Fruit fly (Drosophila melanogaster): ENCODE data around the gene Bruce.

Gene Bruce

DNA sequence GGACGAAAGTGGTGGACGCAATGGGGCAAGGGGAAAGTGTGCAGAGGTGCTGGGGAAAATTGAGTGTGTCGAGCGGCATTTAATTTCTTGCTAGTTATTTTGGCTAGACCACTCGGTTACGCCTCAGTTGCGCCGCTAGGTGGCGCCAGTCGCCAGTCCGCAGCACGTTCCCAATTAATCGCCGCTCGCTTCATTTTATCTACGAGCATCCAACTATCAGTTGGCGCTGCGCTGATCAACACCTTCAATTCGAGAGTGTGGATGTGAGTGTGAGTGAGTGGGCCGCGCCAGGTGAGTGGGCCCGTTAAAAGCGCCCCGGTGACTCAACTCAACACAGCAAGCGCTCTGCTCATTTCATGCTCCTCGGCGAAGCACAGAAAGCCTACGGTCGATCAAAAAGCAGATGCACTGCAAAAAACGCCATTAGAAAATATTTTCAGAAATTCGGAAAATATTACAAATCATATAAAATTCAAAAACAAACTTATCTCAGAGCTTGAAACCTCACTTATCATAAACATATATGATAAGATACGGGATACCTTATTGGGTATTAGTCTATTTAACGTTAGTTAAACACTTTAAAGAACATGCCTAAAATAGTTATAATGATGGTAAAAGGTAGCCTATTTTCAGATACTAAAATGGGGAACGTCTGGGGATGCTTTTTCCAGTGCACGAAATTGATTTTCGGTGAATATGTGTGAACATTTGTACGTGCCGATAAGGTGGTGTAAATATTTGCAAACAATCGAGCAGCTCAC, 62.9 kb downstream of the Bruce start (continued):
- peak; percentile 91 for TF ChIP-seq Ets21C (GFP tag; optimal IDR thresholded peaks at IDR 0.05)
- TF ChIP-seq CG10631 (GFP tag; optimal IDR thresholded peaks at IDR 0.05), result peak; percentile 78
- TF ChIP-seq fd85E (GFP tag; optimal IDR thresholded peaks at IDR 0.05), result peak; percentile 8
- peak; percentile 80 for TF ChIP-seq CG3919 (GFP tag; optimal IDR thresholded peaks at IDR 0.05)
- peak; percentile 80 for TF ChIP-seq Blimp-1 (GFP tag; optimal IDR thresholded peaks at IDR 0.05)
- TF ChIP-seq CG6808 (GFP tag; optimal IDR thresholded peaks at IDR 0.05), result peak; percentile 30
- peak; percentile 94 for TF ChIP-seq lz (GFP tag; optimal IDR thresholded peaks at IDR 0.05)
- peak; percentile 93 for TF ChIP-seq CG32006 (GFP tag; optimal IDR thresholded peaks at IDR 0.05)
- TF ChIP-seq CG6854 (GFP tag; optimal IDR thresholded peaks at IDR 0.05), result peak; percentile 78
- TF ChIP-seq CG11902 (GFP tag; optimal IDR thresholded peaks at IDR 0.05), result peak; percentile 83
- peak; percentile 7 for TF ChIP-seq spab (GFP tag; optimal IDR thresholded peaks at IDR 0.05)
- no peak for TF ChIP-seq fd59A (GFP tag; optimal IDR thresholded peaks at IDR 0.05)
- TF ChIP-seq Eip93F (GFP tag; optimal IDR thresholded peaks at IDR 0.05), result peak; percentile 50
- peak; percentile 87 for TF ChIP-seq pdm3 (GFP tag; optimal IDR thresholded peaks at IDR 0.05)
- peak; percentile 89 for TF ChIP-seq Sox14 (GFP tag; optimal IDR thresholded peaks at IDR 0.05)
- TF ChIP-seq dac (GFP tag; optimal IDR thresholded peaks at IDR 0.05), result peak; percentile 73
- TF ChIP-seq salr (GFP tag; optimal IDR thresholded peaks at IDR 0.05), result peak in 1 of 2 experiments; percentile 82
- peak; percentile 83 for TF ChIP-seq CG6276 (GFP tag; optimal IDR thresholded peaks at IDR 0.05)
- peak; percentile 81 for TF ChIP-seq CG34406 (GFP tag; optimal IDR thresholded peaks at IDR 0.05)
- peak; percentile 94 for TF ChIP-seq cyc (GFP tag; optimal IDR thresholded peaks at IDR 0.05)

DNA sequence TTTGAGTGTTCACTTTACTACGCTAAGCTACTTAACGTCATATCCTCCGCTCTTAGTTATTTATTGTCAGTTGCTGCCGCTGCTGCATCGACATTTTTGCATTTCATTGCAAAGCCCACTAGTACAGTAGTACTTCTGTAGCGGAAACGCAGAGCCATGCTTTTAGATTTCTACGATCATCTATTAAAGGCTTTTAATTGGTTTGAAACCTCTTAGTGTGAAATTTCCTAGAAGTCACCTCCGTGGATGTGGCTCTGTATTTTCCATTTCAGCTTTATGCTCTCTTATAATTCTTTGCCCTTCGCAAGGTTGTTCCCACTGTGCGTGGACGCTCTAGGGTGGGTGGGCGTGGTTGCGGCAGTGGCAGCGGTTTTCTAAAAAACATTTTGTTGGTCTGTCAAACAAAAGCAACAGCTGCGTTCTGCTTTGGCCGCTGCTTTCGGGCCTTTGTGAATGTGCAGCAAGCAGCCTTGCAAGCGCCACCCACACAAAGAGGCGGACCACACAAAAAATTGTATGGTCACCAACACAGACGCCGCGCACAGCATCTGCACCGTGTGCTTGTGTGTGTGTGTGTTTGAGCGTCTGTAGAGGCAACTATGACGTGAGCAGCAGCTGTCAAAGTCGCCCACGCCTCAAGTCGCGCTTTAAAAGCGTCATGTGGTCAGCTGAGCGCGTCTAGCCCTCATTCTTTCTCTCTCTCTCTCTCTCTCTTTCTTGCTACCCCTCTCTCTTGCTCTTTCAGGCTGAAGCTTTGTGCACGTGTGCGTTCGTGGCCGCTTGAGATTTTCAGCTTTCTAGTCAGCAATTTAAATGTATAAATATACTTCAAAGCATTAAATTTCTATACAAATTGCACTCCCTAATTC, 64.3 kb downstream of the Bruce start:
- peak; percentile 37 for TF ChIP-seq Eip78C (GFP tag)
- peak; percentile 35 for TF ChIP-seq Hr4 (GFP tag; optimal IDR thresholded peaks at IDR 0.05)
- TF ChIP-seq net (GFP tag; optimal IDR thresholded peaks at IDR 0.05), result peak; percentile 25
- TF ChIP-seq CG1621 (tag; optimal IDR thresholded peaks at IDR 0.05), result no peak
- peak; percentile 49 for TF ChIP-seq CG32006 (GFP tag; optimal IDR thresholded peaks at IDR 0.05)
- peak; percentile 22 for TF ChIP-seq OdsH (GFP tag; optimal IDR thresholded peaks at IDR 0.05)
- TF ChIP-seq vri (GFP tag; optimal IDR thresholded peaks at IDR 0.05), result no peak
- TF ChIP-seq Eip75B (GFP tag; optimal IDR thresholded peaks at IDR 0.05), result peak; percentile 8
- TF ChIP-seq Met (GFP tag; optimal IDR thresholded peaks at IDR 0.05), result no peak
- TF ChIP-seq CG6163 (GFP tag; IDR thresholded peaks at IDR 0.05), result peak; percentile 42; the same call in 2 of the 3 replicates
- peak; percentile 29; the same call in 1 of the 3 replicates for TF ChIP-seq CG8119 (GFP tag; IDR thresholded peaks at IDR 0.05)
- TF ChIP-seq Sox15 (GFP tag; optimal IDR thresholded peaks at IDR 0.05), result no peak
- peak; percentile 17 for TF ChIP-seq CG31627 (GFP tag; optimal IDR thresholded peaks at IDR 0.05)
- TF ChIP-seq CG15336 (GFP tag; IDR thresholded peaks at IDR 0.05), result 0 out of 2 replicates have a peak, but pooled peaks have one; percentile 18
- no peak for TF ChIP-seq CG11902 (GFP tag; optimal IDR thresholded peaks at IDR 0.05)
- no peak for TF ChIP-seq Blimp-1 (GFP tag; optimal IDR thresholded peaks at IDR 0.05)
- peak; percentile 60 for TF ChIP-seq svp (GFP tag)
- TF ChIP-seq Hr39 (GFP tag; optimal IDR thresholded peaks at IDR 0.05), result peak; percentile 1
- TF ChIP-seq acj6 (GFP tag; optimal IDR thresholded peaks at IDR 0.05), result no peak
- peak; percentile 25; the same call in 1 of the 2 replicates for TF ChIP-seq CG11294 (GFP tag; IDR thresholded peaks at IDR 0.05)
- TF ChIP-seq Sox14 (GFP tag; optimal IDR thresholded peaks at IDR 0.05), result peak; percentile 0
- TF ChIP-seq Smox (GFP tag; optimal IDR thresholded peaks at IDR 0.05), result no peak

Measured in whole organism, prepupa.